Fruit fly (Drosophila melanogaster) whole organism, embryonic: Measurements from ENCODE around the gene Argk1.

Source experiments
- Blimp-1 ChIP-seq: fragments of 200-800 bp; sonication (Bioruptor generic); optimal IDR thresholded peaks from 3 replicates; lab custom pipeline; 2018; ENCODE audit warnings: missing biosample characterization, missing genetic modification characterization, mild to moderate bottlenecking, moderate library complexity, missing genetic modification reagents
- CG11093 ChIP-seq: fragments of 200-800 bp; sonication (Bioruptor generic); IDR thresholded peaks from 3 replicates; pipeline ENCODE4 v1.3.6; 2022; ENCODE audit warnings: missing biosample characterization, missing genetic modification characterization
- CG11398 ChIP-seq: fragments of 200-800 bp; sonication (Bioruptor generic); optimal IDR thresholded peaks from 2 replicates; lab custom pipeline; 2016; ENCODE audit warnings: missing biosample characterization, missing genetic modification characterization
- CG11456 ChIP-seq: fragments of 200-800 bp; sonication (Bioruptor generic); IDR thresholded peaks from 3 replicates; pipeline ENCODE4 v1.3.6; 2022; ENCODE audit warnings: missing biosample characterization, missing genetic modification characterization
- CG11695 ChIP-seq: fragments of 200-800 bp; sonication (Bioruptor generic); IDR thresholded peaks from 3 replicates; pipeline ENCODE4 v1.3.6; 2022; ENCODE audit warnings: missing biosample characterization, missing genetic modification characterization
- CG14710 ChIP-seq: fragments of 200-800 bp; sonication (Bioruptor generic); optimal IDR thresholded peaks from 3 replicates; lab custom pipeline; 2019; ENCODE audit warnings: missing biosample characterization, mild to moderate bottlenecking, missing genetic modification characterization, moderate library complexity
- CG15514 ChIP-seq: fragments of 200-800 bp; sonication (Bioruptor generic); optimal IDR thresholded peaks from 3 replicates; lab custom pipeline; 2017; ENCODE audit warnings: missing biosample characterization, missing genetic modification characterization, mild to moderate bottlenecking, moderate library complexity, missing genetic modification reagents
- CG15601 ChIP-seq: fragments of 200-800 bp; sonication (Bioruptor generic); optimal IDR thresholded peaks from 3 replicates; lab custom pipeline; 2019; ENCODE audit warnings: missing biosample characterization, mild to moderate bottlenecking, missing genetic modification characterization, moderate library complexity
- CG16815 ChIP-seq: fragments of 200-800 bp; sonication (Bioruptor generic); optimal IDR thresholded peaks from 3 replicates; lab custom pipeline; 2017; ENCODE audit warnings: missing biosample characterization, mild to moderate bottlenecking, missing genetic modification characterization
- CG18011 ChIP-seq: fragments of 200-800 bp; sonication (Bioruptor generic); optimal IDR thresholded peaks from 2 replicates; lab custom pipeline; 2017; ENCODE audit warnings: missing biosample characterization, missing genetic modification characterization, mild to moderate bottlenecking, moderate library complexity, missing genotype
- CG18764 ChIP-seq: fragments of 200-800 bp; sonication (Bioruptor generic); optimal IDR thresholded peaks from 3 replicates; lab custom pipeline; 2016; ENCODE audit warnings: missing biosample characterization, missing genetic modification characterization
- CG2120 ChIP-seq: fragments of 200-800 bp; sonication (Bioruptor generic); optimal IDR thresholded peaks from 3 replicates; lab custom pipeline; 2016; ENCODE audit warnings: missing biosample characterization, missing genetic modification characterization
- CG30431 ChIP-seq: fragments of 200-800 bp; sonication (Bioruptor generic); optimal IDR thresholded peaks from 2 replicates; lab custom pipeline; 2017; ENCODE audit warnings: missing biosample characterization, missing genetic modification characterization
- CG31224 ChIP-seq: fragments of 200-800 bp; sonication (Bioruptor generic); IDR thresholded peaks from 2 replicates; pipeline ENCODE4 v1.3.6; 2022; ENCODE audit warnings: missing biosample characterization, missing genetic modification characterization
- CG3281 ChIP-seq: fragments of 200-800 bp; sonication (Bioruptor generic); optimal IDR thresholded peaks from 3 replicates; lab custom pipeline; 2017; ENCODE audit warnings: missing biosample characterization, mild to moderate bottlenecking, missing genetic modification characterization
- CG4282 ChIP-seq: fragments of 200-800 bp; sonication (Bioruptor generic); optimal IDR thresholded peaks from 2 replicates; lab custom pipeline; 2016; ENCODE audit warnings: missing biosample characterization, missing genetic modification characterization
- CG9609 ChIP-seq: fragments of 200-800 bp; sonication (Bioruptor generic); optimal IDR thresholded peaks from 3 replicates; lab custom pipeline; 2016; ENCODE audit warnings: missing biosample characterization, missing genetic modification characterization
- CoRest ChIP-seq: fragments of 200-800 bp; sonication (Bioruptor generic); optimal IDR thresholded peaks from 3 replicates; lab custom pipeline; 2018; ENCODE audit warnings: missing biosample characterization, mild to moderate bottlenecking, missing genetic modification characterization, moderate library complexity
- D ChIP-seq, 2 experiments: fragments of 200-800 bp in 1 of 2; fragments of >200 bp in 1 of 2; sonication (Bioruptor generic) in 1 of 2; optimal IDR thresholded peaks; 2 replicates in 1 of 2; 3 replicates in 1 of 2; lab custom pipeline; 2017; ENCODE audit warnings: mild to moderate bottlenecking in 1 of 2, missing biosample characterization in 1 of 2, missing genetic modification characterization in 1 of 2, missing genetic modification reagents in 1 of 2
- Dp ChIP-seq: fragments of 200-800 bp; sonication (Bioruptor generic); optimal IDR thresholded peaks from 2 replicates; lab custom pipeline; 2018; ENCODE audit warnings: missing biosample characterization, mild to moderate bottlenecking, missing genetic modification characterization, moderate library complexity
- E2f1 ChIP-seq: fragments of 200-800 bp; sonication (Bioruptor generic); IDR thresholded peaks from 2 replicates; pipeline ENCODE4 v1.3.6; 2022; ENCODE audit warnings: missing biosample characterization, missing genetic modification characterization
- Gug ChIP-seq: fragments of 200-800 bp; sonication (Bioruptor generic); IDR thresholded peaks from 4 replicates; pipeline ENCODE4 v1.3.6; 2022; ENCODE audit warnings: missing biosample characterization, missing genetic modification characterization
- H2.0 ChIP-seq: fragments of 200-800 bp; sonication (Bioruptor generic); IDR thresholded peaks from 2 replicates; pipeline ENCODE4 v1.3.6; 2022; ENCODE audit warnings: missing biosample characterization, missing genetic modification characterization
- HHEX ChIP-seq: fragments of 200-800 bp; sonication (Bioruptor generic); optimal IDR thresholded peaks from 3 replicates; lab custom pipeline; 2017; ENCODE audit warnings: missing biosample characterization, mild to moderate bottlenecking, missing genetic modification characterization, missing genetic modification reagents
- HmgZ ChIP-seq: fragments of 200-800 bp; sonication (Bioruptor generic); optimal IDR thresholded peaks from 2 replicates; lab custom pipeline; 2018; ENCODE audit warnings: missing biosample characterization, mild to moderate bottlenecking, missing genetic modification characterization
- Hr78 ChIP-seq, 2 experiments: fragments of 200-800 bp in 1 of 2; fragments of >200 bp in 1 of 2; sonication (Bioruptor generic) in 1 of 2; optimal IDR thresholded peaks; 2 replicates each; lab custom pipeline; 2017 to 2019; ENCODE audit warnings: missing biosample characterization in 2 of 2, missing genetic modification characterization in 2 of 2, mild to moderate bottlenecking in 1 of 2, moderate library complexity in 1 of 2
- Jarid2 ChIP-seq: fragments of 200-800 bp; sonication (Bioruptor generic); optimal IDR thresholded peaks from 3 replicates; lab custom pipeline; 2017; ENCODE audit warnings: mild to moderate bottlenecking, missing biosample characterization, missing genetic modification reagents, missing genetic modification characterization
- Kr ChIP-seq: fragments of 200-800 bp; sonication (Bioruptor generic); optimal IDR thresholded peaks from 2 replicates; lab custom pipeline; 2017; ENCODE audit warnings: missing biosample characterization, mild to moderate bottlenecking, missing genetic modification characterization
- Myb ChIP-seq: fragments of 200-800 bp; sonication (Bioruptor generic); optimal IDR thresholded peaks from 2 replicates; lab custom pipeline; 2016; ENCODE audit warnings: missing biosample characterization, missing genetic modification characterization
- Oaz ChIP-seq: fragments of 200-800 bp; sonication (Bioruptor generic); IDR thresholded peaks from 2 replicates; pipeline ENCODE4 v1.3.6; 2022; ENCODE audit warnings: missing biosample characterization, missing genetic modification characterization
- Stat92E ChIP-seq, 3 experiments: fragments of >200 bp in 2 of 3; fragments of 200-800 bp in 1 of 3; sonication (Bioruptor generic) in 1 of 3; optimal IDR thresholded peaks; 2 replicates each; lab custom pipeline; 2017 to 2019; ENCODE audit warnings: missing biosample characterization in 3 of 3, missing genetic modification characterization in 3 of 3, mild to moderate bottlenecking in 1 of 3, moderate library complexity in 1 of 3
- Usf ChIP-seq: fragments of 200-800 bp; sonication (Bioruptor generic); optimal IDR thresholded peaks from 2 replicates; lab custom pipeline; 2017; ENCODE audit warnings: missing genotype, missing biosample characterization, missing genetic modification characterization
- abd-A ChIP-seq: fragments of 200-800 bp; sonication (Bioruptor generic); optimal IDR thresholded peaks from 3 replicates; lab custom pipeline; 2019; ENCODE audit warnings: missing biosample characterization, mild to moderate bottlenecking, missing genetic modification characterization, moderate library complexity
- ash1 ChIP-seq: fragments of 200-800 bp; sonication (Bioruptor generic); optimal IDR thresholded peaks from 2 replicates; lab custom pipeline; 2018; ENCODE audit warnings: missing biosample characterization, mild to moderate bottlenecking, missing genetic modification characterization
- az2 ChIP-seq: fragments of 200-800 bp; sonication (Bioruptor generic); optimal IDR thresholded peaks from 3 replicates; lab custom pipeline; 2016; ENCODE audit warnings: missing biosample characterization, missing genetic modification characterization
- cad ChIP-seq: fragments of >200 bp; optimal IDR thresholded peaks from 2 replicates; lab custom pipeline; 2017; ENCODE audit warnings: missing biosample characterization, missing genetic modification characterization
- croc ChIP-seq: fragments of 200-800 bp; sonication (Bioruptor generic); conservative IDR thresholded peaks from 3 replicates; pipeline ENCODE4 v1.3.6; 2022; ENCODE audit warnings: missing biosample characterization, missing genetic modification characterization
- crol ChIP-seq: fragments of 200-800 bp; sonication (Bioruptor generic); IDR thresholded peaks from 2 replicates; pipeline ENCODE4 v1.3.6; 2022; ENCODE audit warnings: missing biosample characterization, missing genetic modification characterization
- dm ChIP-seq: fragments of 200-800 bp; sonication (Bioruptor generic); optimal IDR thresholded peaks from 3 replicates; lab custom pipeline; 2016; ENCODE audit warnings: missing biosample characterization, missing genetic modification characterization
- fru ChIP-seq: fragments of >200 bp; optimal IDR thresholded peaks from 2 replicates; lab custom pipeline; 2017
- inv ChIP-seq: fragments of 200-800 bp; sonication (Bioruptor generic); IDR thresholded peaks from 2 replicates; pipeline ENCODE4 v1.3.6; 2022; ENCODE audit warnings: missing biosample characterization, missing genetic modification characterization; ENCODE audit not compliant: partially characterized antibody
- lov ChIP-seq, 2 experiments: fragments of 200-800 bp in 1 of 2; fragments of >200 bp in 1 of 2; sonication (Bioruptor generic) in 1 of 2; IDR thresholded peaks in 1 of 2; optimal IDR thresholded peaks in 1 of 2; 2 replicates in 1 of 2; 3 replicates in 1 of 2; pipeline versions ENCODE4 v1.3.6 to Lab custom; 2017 to 2022; ENCODE audit warnings: missing biosample characterization in 1 of 2, missing genetic modification characterization in 1 of 2
- maf-S ChIP-seq: fragments of 200-800 bp; sonication (Bioruptor generic); optimal IDR thresholded peaks from 2 replicates; lab custom pipeline; 2016; ENCODE audit warnings: missing biosample characterization, missing genetic modification characterization
- odd ChIP-seq: fragments of 200-800 bp; sonication (Bioruptor generic); optimal IDR thresholded peaks from 2 replicates; lab custom pipeline; 2017; ENCODE audit warnings: missing biosample characterization, mild to moderate bottlenecking, missing genetic modification characterization
- sim ChIP-seq: fragments of 200-800 bp; sonication (Bioruptor generic); IDR thresholded peaks from 2 replicates; pipeline ENCODE4 v1.3.6; 2022; ENCODE audit warnings: missing biosample characterization, missing genetic modification characterization
- tll ChIP-seq, 2 experiments: fragments of 200-800 bp in 1 of 2; fragments of >200 bp in 1 of 2; sonication (Bioruptor generic) in 1 of 2; optimal IDR thresholded peaks; 2 replicates each; lab custom pipeline; 2017 to 2019; ENCODE audit warnings: missing biosample characterization in 2 of 2, missing genetic modification characterization in 2 of 2, mild to moderate bottlenecking in 1 of 2, moderate library complexity in 1 of 2
- tna ChIP-seq: fragments of 200-800 bp; sonication (Bioruptor generic); IDR thresholded peaks from 2 replicates; pipeline ENCODE4 v1.3.6; 2022; ENCODE audit warnings: missing biosample characterization, missing genetic modification characterization; ENCODE audit not compliant: partially characterized antibody
- vfl ChIP-seq: fragments of 200-800 bp; sonication (Bioruptor generic); optimal IDR thresholded peaks from 2 replicates; lab custom pipeline; 2016; ENCODE audit warnings: missing biosample characterization, missing genetic modification characterization

Argk1 gene

DNA sequence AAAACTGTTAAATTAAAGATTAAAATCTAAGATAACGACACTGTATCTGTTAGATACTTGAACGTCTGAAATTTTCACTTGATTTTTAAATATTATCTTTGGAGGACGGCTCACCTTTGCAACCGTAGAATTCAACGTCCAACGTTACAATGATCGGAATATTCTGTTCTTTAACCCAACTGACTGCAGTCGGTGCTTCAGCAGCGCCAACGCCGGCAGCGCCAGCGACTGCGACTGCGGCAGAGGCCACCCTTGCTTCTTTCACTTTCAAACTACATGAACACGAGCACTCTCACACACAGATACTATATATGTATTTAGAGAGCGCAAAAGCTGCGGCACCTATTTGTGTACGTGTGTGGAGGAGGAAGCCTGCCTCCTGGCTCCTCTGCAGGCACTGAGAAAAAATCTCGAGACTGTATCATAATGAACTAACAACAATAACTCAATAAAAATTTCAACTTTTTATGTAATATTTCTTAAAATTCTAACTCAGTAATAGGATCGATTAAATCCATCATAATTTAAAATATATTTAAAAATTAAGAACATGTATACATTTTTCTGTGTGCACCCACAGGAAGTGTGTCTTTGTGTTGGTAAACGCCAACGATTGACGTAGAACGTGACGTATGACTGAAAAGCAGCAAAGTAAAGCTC, 8.3 kb downstream of the Argk1 start (continued):
- peak; percentile 81 for TF ChIP-seq CG15514 (GFP tag; lab: Kevin White, UChicago)
- TF ChIP-seq CG14710 (tag; lab: Kevin White, UChicago): peak; percentile 86
- TF ChIP-seq vfl: peak; percentile 54
- peak; percentile 72 for TF ChIP-seq Gug (GFP tag; lab: Robert Waterston, UW)
- peak; percentile 84 for TF ChIP-seq CG31224 (GFP tag; lab: Robert Waterston, UW)
- TF ChIP-seq CG11398 (GFP tag; lab: Kevin White, UChicago): peak; percentile 6
- 0 out of 2 replicates have a peak, but pooled peaks have one; percentile 30 for TF ChIP-seq crol (GFP tag; lab: Robert Waterston, UW)
- no peak for TF ChIP-seq Kr
- TF ChIP-seq CG15601: peak; percentile 92
- TF ChIP-seq CG11093 (GFP tag; lab: Robert Waterston, UW): peak; percentile 80
- peak; percentile 93 for TF ChIP-seq CG3281 (GFP tag; lab: Kevin White, UChicago)
- no peak for TF ChIP-seq D (optimal IDR thresholded peaks at IDR 0.05; lab: Kevin White, UChicago)
- peak; percentile 84 for TF ChIP-seq D (GFP tag; optimal IDR thresholded peaks at IDR 0.05; lab: Kevin White, UChicago)
- peak in 1 of 3 experiments; percentile 72 for TF ChIP-seq Stat92E (GFP tag; optimal IDR thresholded peaks at IDR 0.05; lab: Kevin White, UChicago)
- peak; percentile 89 for TF ChIP-seq Blimp-1
- TF ChIP-seq CG18764: peak; percentile 74
- peak; percentile 94 for TF ChIP-seq HmgZ (tag; lab: Kevin White, UChicago)
- TF ChIP-seq Dp: no peak
- TF ChIP-seq E2f1 (GFP tag; lab: Robert Waterston, UW): peak; percentile 83
- no peak for TF ChIP-seq cad
- peak; percentile 56 for TF ChIP-seq maf-S (GFP tag; lab: Kevin White, UChicago)
- peak; percentile 39 for TF ChIP-seq CG9609 (GFP tag; lab: Kevin White, UChicago)
- peak; percentile 32; the same call in 1 of the 2 replicates for TF ChIP-seq sim
- TF ChIP-seq CoRest (tag; lab: Kevin White, UChicago): peak; percentile 94
- TF ChIP-seq H2.0 (GFP tag; lab: Robert Waterston, UW): peak; percentile 86
- peak; percentile 87 for TF ChIP-seq CG11456 (GFP tag; lab: Robert Waterston, UW)
- TF ChIP-seq ash1 (GFP tag; lab: Kevin White, UChicago): peak; percentile 37
- TF ChIP-seq CG11695 (GFP tag; lab: Robert Waterston, UW): peak; percentile 88
- TF ChIP-seq odd (GFP tag; lab: Kevin White, UChicago): peak; percentile 86
- no peak for TF ChIP-seq CG4282 (GFP tag; lab: Kevin White, UChicago)
- peak; percentile 90 for TF ChIP-seq HHEX (GFP tag; lab: Kevin White, UChicago)
- peak; percentile 91 for TF ChIP-seq CG2120
- no peak for TF ChIP-seq inv
- TF ChIP-seq Hr78 (GFP tag; optimal IDR thresholded peaks at IDR 0.05; lab: Kevin White, UChicago): peak in 1 of 2 experiments; percentile 73
- peak; percentile 82 for TF ChIP-seq CG16815 (GFP tag; lab: Kevin White, UChicago)
- peak; percentile 80 for TF ChIP-seq Usf (GFP tag; lab: Kevin White, UChicago)
- TF ChIP-seq Jarid2 (GFP tag; lab: Kevin White, UChicago): peak; percentile 59
- TF ChIP-seq tna (GFP tag; lab: Robert Waterston, UW): no peak
- TF ChIP-seq az2 (GFP tag; lab: Kevin White, UChicago): peak; percentile 87
- TF ChIP-seq abd-A: peak; percentile 81
- TF ChIP-seq CG18011 (GFP tag; lab: Kevin White, UChicago): peak; percentile 62
- peak; percentile 69 for TF ChIP-seq CG30431
- peak; percentile 73 for TF ChIP-seq Oaz
- no peak for TF ChIP-seq fru (lab: Kevin White, UChicago)
- TF ChIP-seq Myb: peak; percentile 24
- no peak for TF ChIP-seq lov (optimal IDR thresholded peaks at IDR 0.05; lab: Kevin White, UChicago)
- TF ChIP-seq lov (GFP tag; IDR thresholded peaks at IDR 0.05; lab: Robert Waterston, UW): peak; percentile 53; the same call in 1 of the 3 replicates
- peak; percentile 86 for TF ChIP-seq croc
- peak; percentile 32 for TF ChIP-seq dm (GFP tag; lab: Kevin White, UChicago)
- TF ChIP-seq tll (GFP tag; optimal IDR thresholded peaks at IDR 0.05; lab: Kevin White, UChicago): no peak
